Fruit fly (Drosophila melanogaster): ENCODE data around the gene BTBD9.

- TF ChIP-seq gl (tag; optimal IDR thresholded peaks at IDR 0.05) (no peak), Ets98B (GFP tag; IDR thresholded peaks at IDR 0.05) (no peak), CG9948 (tag; optimal IDR thresholded peaks at IDR 0.05) (no peak), fd96Ca (GFP tag; IDR thresholded peaks at IDR 0.05) (no peak), CG34367 (tag; optimal IDR thresholded peaks at IDR 0.05) (no peak), Pif1B (GFP tag; optimal IDR thresholded peaks at IDR 0.05) (no peak), Pif1A (GFP tag; optimal IDR thresholded peaks at IDR 0.05) (no peak), Snoo (tag; optimal IDR thresholded peaks at IDR 0.05) (no peak), EcR (GFP tag; optimal IDR thresholded peaks at IDR 0.05) (no peak), CG14655 (GFP tag; optimal IDR thresholded peaks at IDR 0.05) (no peak), CG32121 (GFP tag; IDR thresholded peaks at IDR 0.05) (no peak), D1 (tag; optimal IDR thresholded peaks at IDR 0.05) (no peak), rn (GFP tag; IDR thresholded peaks at IDR 0.05) (no peak), CG8159 (tag; optimal IDR thresholded peaks at IDR 0.05) (no peak)
These were observed 19.7 kb upstream of the BTBD9 start for dm6 chrX:10748647-10749046.
